Worm (Caenorhabditis elegans) whole organism, mixed stage, embryonic: Measurements from ENCODE around the gene F48G7.8.

ENCODE experiments used
- M03D4.4 ChIP-seq: sonication (generic microtip); optimal IDR thresholded peaks from 2 replicates; lab custom pipeline; 2017; ENCODE audit warnings: mild to moderate bottlenecking, missing genetic modification characterization, missing compliant biosample characterization
- bed-3 ChIP-seq: fragments of 200-800 bp; sonication (Bioruptor generic); optimal IDR thresholded peaks from 3 replicates; lab custom pipeline; 2018; ENCODE audit warnings: mild to moderate bottlenecking, missing genetic modification characterization, moderate library complexity, missing compliant biosample characterization
- ceh-39 ChIP-seq: fragments of 150-350 bp; optimal IDR thresholded peaks from 2 replicates; lab custom pipeline; 2014; ENCODE audit warnings: missing biosample characterization, missing genetic modification characterization
- ceh-43 ChIP-seq: fragments of 200-800 bp; sonication (Bioruptor generic); optimal IDR thresholded peaks from 2 replicates; lab custom pipeline; 2018; ENCODE audit warnings: mild to moderate bottlenecking, missing genetic modification characterization, moderate library complexity, missing compliant biosample characterization
- ceh-83 ChIP-seq: fragments of 200-800 bp; sonication (Bioruptor generic); optimal IDR thresholded peaks from 2 replicates; lab custom pipeline; 2018; ENCODE audit warnings: mild to moderate bottlenecking, missing genetic modification characterization, missing compliant biosample characterization
- ces-1 ChIP-seq: fragments of 150-350 bp; optimal IDR thresholded peaks from 2 replicates; lab custom pipeline; 2014; ENCODE audit warnings: missing biosample characterization, missing genetic modification reagents, missing genetic modification characterization
- cnd-1 ChIP-seq: fragments of 200-800 bp; sonication (Bioruptor generic); optimal IDR thresholded peaks from 2 replicates; lab custom pipeline; 2018; ENCODE audit warnings: mild to moderate bottlenecking, missing genetic modification characterization, missing compliant biosample characterization
- drap-1 ChIP-seq: fragments of 200-800 bp; sonication (Bioruptor generic); optimal IDR thresholded peaks from 3 replicates; lab custom pipeline; 2018; ENCODE audit warnings: mild to moderate bottlenecking, missing genetic modification characterization, missing compliant biosample characterization
- elt-1 ChIP-seq: sonication (generic microtip); optimal IDR thresholded peaks from 2 replicates; lab custom pipeline; 2017; ENCODE audit warnings: missing genetic modification characterization, mild to moderate bottlenecking, missing compliant biosample characterization, antibody characterized with exemption, moderate library complexity, borderline replicate concordance; ENCODE audit not compliant: insufficient read depth
- elt-3 ChIP-seq: fragments of 150-350 bp; optimal IDR thresholded peaks from 2 replicates; lab custom pipeline; 2014; ENCODE audit warnings: missing biosample characterization, missing genetic modification characterization
- flh-1 ChIP-seq: fragments of 200-800 bp; sonication (Bioruptor generic); optimal IDR thresholded peaks from 2 replicates; lab custom pipeline; 2018; ENCODE audit warnings: mild to moderate bottlenecking, missing genetic modification characterization, moderate library complexity, missing compliant biosample characterization
- ham-2 ChIP-seq: fragments of 200-800 bp; sonication (Bioruptor generic); optimal IDR thresholded peaks from 2 replicates; lab custom pipeline; 2018; ENCODE audit warnings: mild to moderate bottlenecking, missing genetic modification characterization, missing compliant biosample characterization
- hlh-1 ChIP-seq: fragments of 150-350 bp; optimal IDR thresholded peaks from 2 replicates; lab custom pipeline; 2014; ENCODE audit warnings: missing biosample characterization, missing genetic modification reagents, missing genetic modification characterization
- lin-13 ChIP-seq: fragments of 150-350 bp; optimal IDR thresholded peaks from 2 replicates; lab custom pipeline; 2014; ENCODE audit warnings: missing biosample characterization, missing genetic modification characterization
- lin-32 ChIP-seq: fragments of 200-800 bp; sonication (Bioruptor generic); optimal IDR thresholded peaks from 2 replicates; lab custom pipeline; 2018; ENCODE audit warnings: mild to moderate bottlenecking, missing genetic modification characterization, missing compliant biosample characterization
- lsy-2 ChIP-seq: fragments of 150-350 bp; optimal IDR thresholded peaks from 2 replicates; lab custom pipeline; 2014; ENCODE audit warnings: missing biosample characterization, missing genetic modification characterization
- mab-5 ChIP-seq: fragments of 150-350 bp; optimal IDR thresholded peaks from 2 replicates; lab custom pipeline; 2014; ENCODE audit warnings: missing biosample characterization, missing genetic modification characterization
- mep-1 ChIP-seq: fragments of 150-350 bp; optimal IDR thresholded peaks from 2 replicates; lab custom pipeline; 2017; ENCODE audit warnings: missing biosample characterization, missing genetic modification reagents, missing genetic modification characterization, inconsistent platforms
- mls-2 ChIP-seq: sonication (generic microtip); optimal IDR thresholded peaks from 2 replicates; lab custom pipeline; 2016; ENCODE audit warnings: mild to moderate bottlenecking, missing genetic modification characterization, moderate library complexity, missing compliant biosample characterization
- nhr-12 ChIP-seq: fragments of 150-350 bp; optimal IDR thresholded peaks from 2 replicates; lab custom pipeline; 2014; ENCODE audit warnings: missing biosample characterization, missing genetic modification characterization
- nhr-2 ChIP-seq: fragments of 150-350 bp; optimal IDR thresholded peaks from 2 replicates; lab custom pipeline; 2014; ENCODE audit warnings: missing biosample characterization, missing genetic modification characterization
- nhr-237 ChIP-seq: fragments of 150-350 bp; optimal IDR thresholded peaks from 2 replicates; lab custom pipeline; 2014; ENCODE audit warnings: missing biosample characterization, missing genetic modification characterization
- nhr-28 ChIP-seq: fragments of 150-350 bp; optimal IDR thresholded peaks from 2 replicates; lab custom pipeline; 2014; ENCODE audit warnings: missing biosample characterization, missing genetic modification characterization
- nhr-76 ChIP-seq: sonication (generic microtip); optimal IDR thresholded peaks from 2 replicates; lab custom pipeline; 2017; ENCODE audit warnings: missing biosample characterization, missing genetic modification characterization
- pha-4 ChIP-seq: fragments of 150-350 bp; optimal IDR thresholded peaks from 2 replicates; lab custom pipeline; 2018; ENCODE audit warnings: missing biosample characterization, missing genetic modification reagents, missing genetic modification characterization
- sem-2 ChIP-seq: fragments of 200-800 bp; sonication (Bioruptor generic); optimal IDR thresholded peaks from 2 replicates; lab custom pipeline; 2018; ENCODE audit warnings: mild to moderate bottlenecking, missing genetic modification characterization, missing compliant biosample characterization
- snpc-4 ChIP-seq: fragments of 150-350 bp; optimal IDR thresholded peaks from 2 replicates; lab custom pipeline; 2014; ENCODE audit warnings: missing biosample characterization, missing genetic modification characterization
- sptf-1 ChIP-seq: sonication (generic microtip); optimal IDR thresholded peaks from 2 replicates; lab custom pipeline; 2017; ENCODE audit warnings: mild to moderate bottlenecking, missing genetic modification characterization, moderate library complexity, missing compliant biosample characterization
- unc-120 ChIP-seq: sonication (generic microtip); optimal IDR thresholded peaks from 2 replicates; lab custom pipeline; 2017; ENCODE audit warnings: missing genetic modification characterization, missing compliant biosample characterization; ENCODE audit not compliant: poor library complexity, severe bottlenecking
- unc-39 ChIP-seq: fragments of 150-350 bp; optimal IDR thresholded peaks from 2 replicates; lab custom pipeline; 2014; ENCODE audit warnings: missing biosample characterization, missing genetic modification characterization
- unc-62 ChIP-seq: fragments of 150-350 bp; optimal IDR thresholded peaks from 2 replicates; lab custom pipeline; 2014; ENCODE audit warnings: missing biosample characterization, missing genetic modification reagents, missing genetic modification characterization
- zip-8 ChIP-seq: fragments of 150-350 bp; optimal IDR thresholded peaks from 2 replicates; lab custom pipeline; 2014; ENCODE audit warnings: missing biosample characterization, missing genetic modification characterization
- ztf-11 ChIP-seq: fragments of 150-350 bp; optimal IDR thresholded peaks from 2 replicates; lab custom pipeline; 2014; ENCODE audit warnings: missing biosample characterization, missing genetic modification characterization

F48G7.8 gene

ce11 chrV:627585-627984 is at the start of gene F48G7.8:
TSS of gene F48G7.8 (minus strand) at chrV:627685.
- TF ChIP-seq pha-4 (tag; lab: Kevin White, UChicago) = no peak
- no peak for TF ChIP-seq elt-1 (tag; lab: Kevin White, UChicago)
- TF ChIP-seq cnd-1 (tag; lab: Kevin White, UChicago) = no peak
- no peak for TF ChIP-seq nhr-237
- TF ChIP-seq M03D4.4 = no peak
- no peak for TF ChIP-seq ztf-11 (tag; lab: Kevin White, UChicago)
- no peak for TF ChIP-seq flh-1
- no peak for TF ChIP-seq nhr-12 (tag; lab: Kevin White, UChicago)
- TF ChIP-seq sem-2 = no peak

- TF ChIP-seq mab-5 (tag; lab: Kevin White, UChicago) (no peak), unc-120 (no peak), nhr-76 (tag; lab: Kevin White, UChicago) (no peak), sptf-1 (tag; lab: Kevin White, UChicago) (no peak), nhr-28 (tag; lab: Kevin White, UChicago) (no peak), mep-1 (tag; lab: Kevin White, UChicago) (no peak), lsy-2 (tag; lab: Kevin White, UChicago) (no peak), ham-2 (GFP tag; lab: Kevin White, UChicago) (no peak), M03D4.4 (no peak), lin-32 (GFP tag; lab: Kevin White, UChicago) (no peak), elt-3 (tag; lab: Kevin White, UChicago) (no peak)
Observed at ce11 chrV:676550-677084, 49.1 kb upstream of the F48G7.8 start, which contains the start of the genes fbxa-72 and srx-21. TSS of gene fbxa-72 (minus strand) at chrV:676753. TSS of gene srx-21 (plus strand) at chrV:677034.

ce11 chrV:676090-676489 is 48.6 kb upstream of the F48G7.8 start:
- TF ChIP-seq mls-2 (no peak), snpc-4 (tag; lab: Kevin White, UChicago) (no peak), elt-3 (tag; lab: Kevin White, UChicago) (no peak), bed-3 (GFP tag; lab: Kevin White, UChicago) (no peak)

ce11 chrV:674213-674612 is 46.7 kb upstream of the F48G7.8 start, which contains the start of gene sru-25:
TSS of gene sru-25 (minus strand) at chrV:674313.
- TF ChIP-seq pha-4 (tag; lab: Kevin White, UChicago) (no peak), elt-1 (tag; lab: Kevin White, UChicago) (no peak), unc-62 (GFP tag; lab: Kevin White, UChicago) (no peak), nhr-2 (tag; lab: Kevin White, UChicago) (no peak), ceh-43 (GFP tag; lab: Kevin White, UChicago) (no peak), lin-13 (tag; lab: Kevin White, UChicago) (no peak), nhr-28 (tag; lab: Kevin White, UChicago) (no peak), mab-5 (tag; lab: Kevin White, UChicago) (no peak), flh-1 (no peak), drap-1 (GFP tag; lab: Kevin White, UChicago) (no peak), ham-2 (GFP tag; lab: Kevin White, UChicago) (no peak), nhr-237 (no peak), ceh-83 (GFP tag; lab: Kevin White, UChicago) (no peak), sptf-1 (tag; lab: Kevin White, UChicago) (no peak), snpc-4 (tag; lab: Kevin White, UChicago) (no peak), mep-1 (tag; lab: Kevin White, UChicago) (no peak)

ce11 chrV:671342-671741 is 43.9 kb upstream of the F48G7.8 start, which contains the start of gene sru-24:
TSS of gene sru-24 (minus strand) at chrV:671442.
- no peak for TF ChIP-seq hlh-1 (tag; lab: Kevin White, UChicago)
- TF ChIP-seq lsy-2 (tag; lab: Kevin White, UChicago) = no peak
- TF ChIP-seq, all 35 proteins: peak for 0

- TF ChIP-seq ceh-39 (no peak), elt-3 (tag; lab: Kevin White, UChicago) (no peak), lin-32 (GFP tag; lab: Kevin White, UChicago) (no peak), nhr-2 (tag; lab: Kevin White, UChicago) (no peak), sem-2 (no peak), sptf-1 (tag; lab: Kevin White, UChicago) (no peak), lin-13 (tag; lab: Kevin White, UChicago) (no peak), ces-1 (GFP tag; lab: Kevin White, UChicago) (no peak), zip-8 (no peak), mep-1 (tag; lab: Kevin White, UChicago) (no peak), hlh-1 (tag; lab: Kevin White, UChicago) (no peak), ham-2 (GFP tag; lab: Kevin White, UChicago) (no peak), drap-1 (GFP tag; lab: Kevin White, UChicago) (no peak), M03D4.4 (no peak), unc-62 (GFP tag; lab: Kevin White, UChicago) (no peak), unc-39 (tag; lab: Kevin White, UChicago) (no peak), mls-2 (no peak), ceh-43 (GFP tag; lab: Kevin White, UChicago) (no peak)
- TF ChIP-seq, all 35 proteins: peak for 0
Observed at ce11 chrV:667459-667858, 40.0 kb upstream of the F48G7.8 start, which contains the start of gene nhr-180. TSS of gene nhr-180 (minus strand) at chrV:667510.
